Worm (Caenorhabditis elegans): ENCODE results near the gene F11E6.6.

ce11 chrIV:17441260-17441659, 24.5 kb downstream of the F11E6.6 start:
- TF ChIP-seq ztf-11 (tag; optimal IDR thresholded peaks at IDR 0.05) (no peak), ceh-82 (tag; optimal IDR thresholded peaks at IDR 0.05) (no peak), hmg-1.1 (GFP tag; IDR thresholded peaks at IDR 0.05) (no peak), mdl-1 (tag; optimal IDR thresholded peaks at IDR 0.05) (peak in 1 of 2 experiments; percentile 52), lin-15B (tag; optimal IDR thresholded peaks at IDR 0.05) (no peak), skn-1 (tag; optimal IDR thresholded peaks at IDR 0.05) (no peak), nhr-25 (tag; optimal IDR thresholded peaks at IDR 0.05; ENCODE audit: borderline replicate concordance, insufficient read depth) (no peak)
